Worm (Caenorhabditis elegans) whole organism, L4/young adult: ENCODE results near the gene phf-33.

Experiments
- W03F9.2 ChIP-seq: fragments of 150-350 bp; optimal IDR thresholded peaks from 2 replicates; lab custom pipeline; 2014; ENCODE audit warnings: missing biosample characterization, missing genetic modification characterization
- dao-5 ChIP-seq: sonication (generic microtip); optimal IDR thresholded peaks from 2 replicates; lab custom pipeline; 2016; ENCODE audit warnings: missing genotype, missing genetic modification characterization, moderate library complexity, missing compliant biosample characterization
- him-1 ChIP-seq: sonication (generic microtip); optimal IDR thresholded peaks from 2 replicates; lab custom pipeline; 2016; ENCODE audit warnings: missing genotype, missing genetic modification reagents, missing genetic modification characterization, missing compliant biosample characterization

The phf-33 gene

DNA sequence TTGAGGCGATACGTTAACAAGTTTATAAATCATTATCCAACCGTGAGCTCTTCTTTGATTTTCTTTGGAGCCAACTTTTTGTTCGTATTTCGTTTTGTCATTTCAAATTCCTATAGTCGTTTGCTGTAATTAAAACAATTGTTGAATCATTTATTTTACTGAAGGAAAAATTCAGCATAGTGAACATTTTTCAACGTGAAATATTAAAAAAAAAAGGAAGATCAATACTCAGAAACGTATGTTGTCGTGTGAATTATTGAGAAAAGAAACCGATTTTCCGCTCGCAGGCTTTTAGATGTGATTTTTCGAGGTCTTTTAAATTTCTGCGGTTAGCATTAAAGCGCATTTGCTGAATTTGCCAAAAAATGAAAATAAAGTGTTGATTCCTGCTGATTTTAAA lies at the start of gene phf-33:
Gene phf-33, minus strand, starts transcription at position 101 of the 400 bp plus-strand sequence.
- TF ChIP-seq dao-5 (tag; lab: Kevin White, UChicago) (no peak), him-1 (tag; lab: Kevin White, UChicago) (no peak), W03F9.2 (tag; lab: Kevin White, UChicago) (no peak)

DNA sequence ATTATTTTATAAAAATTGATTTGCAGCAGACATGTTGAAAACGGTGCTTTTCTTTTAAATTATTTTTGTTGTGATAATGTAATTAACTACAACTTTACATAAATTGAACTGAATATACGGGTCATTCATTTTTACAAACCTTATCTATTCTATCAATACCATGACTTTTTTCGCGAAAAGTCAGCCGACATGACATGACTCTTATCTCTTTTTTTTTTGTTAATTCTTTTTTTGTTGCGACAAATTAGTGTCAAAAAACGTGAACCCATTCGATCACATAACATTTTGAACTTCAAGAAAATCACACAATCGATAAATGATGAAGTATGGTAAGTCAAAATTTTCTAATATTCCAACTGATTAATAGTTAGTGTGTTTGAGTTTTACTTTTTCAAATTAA lies 49.3 kb upstream of the phf-33 start, which contains the start of gene sir-2.2:
Gene sir-2.2, plus strand, starts transcription at position 34 of the 400 bp plus-strand sequence.
- TF ChIP-seq W03F9.2 (tag; lab: Kevin White, UChicago) (no peak), dao-5 (tag; lab: Kevin White, UChicago) (no peak), him-1 (tag; lab: Kevin White, UChicago) (no peak)

DNA sequence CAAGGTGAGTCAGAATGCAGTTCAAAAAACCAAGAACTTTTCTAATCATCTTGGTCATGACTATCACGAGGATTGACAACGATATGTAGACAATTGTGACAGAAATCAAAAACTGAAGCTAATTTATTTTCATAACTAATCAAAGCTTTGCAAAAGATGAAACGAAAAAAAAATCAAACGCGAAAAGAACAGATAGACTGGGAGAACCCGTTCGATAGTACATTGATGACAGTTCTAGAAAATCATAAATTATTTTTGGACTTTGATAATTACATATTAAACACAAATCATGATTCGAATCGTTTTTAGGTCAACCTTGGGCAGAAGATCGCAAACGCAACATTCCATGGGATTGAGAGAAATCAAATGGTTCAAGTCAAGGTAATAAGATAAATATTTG lies 46.3 kb upstream of the phf-33 start:
- no peak for TF ChIP-seq dao-5 (tag; lab: Kevin White, UChicago)
- TF ChIP-seq him-1 (tag; lab: Kevin White, UChicago), result no peak
- TF ChIP-seq W03F9.2 (tag; lab: Kevin White, UChicago), result no peak

DNA sequence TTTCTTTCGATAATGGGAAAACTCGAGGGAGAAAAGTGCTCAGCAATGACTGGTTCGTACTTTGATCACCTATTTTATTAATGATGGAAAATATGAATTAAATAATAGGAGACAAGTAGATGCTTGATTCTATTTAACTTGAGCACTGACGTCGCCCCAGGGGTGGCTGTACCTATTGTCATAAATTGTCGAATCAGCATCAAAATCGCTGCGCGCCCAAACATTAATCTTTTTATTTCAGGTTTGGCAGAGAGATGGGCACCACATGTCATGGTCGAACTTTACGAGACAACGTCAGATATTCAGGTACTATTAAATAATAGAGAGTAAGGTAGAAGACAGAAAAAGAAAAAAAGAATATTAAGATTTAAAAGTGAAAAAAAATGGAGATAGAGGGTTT lies 45.5 kb upstream of the phf-33 start:
- TF ChIP-seq him-1 (tag; lab: Kevin White, UChicago) (no peak), W03F9.2 (tag; lab: Kevin White, UChicago) (no peak), dao-5 (tag; lab: Kevin White, UChicago) (no peak)

DNA sequence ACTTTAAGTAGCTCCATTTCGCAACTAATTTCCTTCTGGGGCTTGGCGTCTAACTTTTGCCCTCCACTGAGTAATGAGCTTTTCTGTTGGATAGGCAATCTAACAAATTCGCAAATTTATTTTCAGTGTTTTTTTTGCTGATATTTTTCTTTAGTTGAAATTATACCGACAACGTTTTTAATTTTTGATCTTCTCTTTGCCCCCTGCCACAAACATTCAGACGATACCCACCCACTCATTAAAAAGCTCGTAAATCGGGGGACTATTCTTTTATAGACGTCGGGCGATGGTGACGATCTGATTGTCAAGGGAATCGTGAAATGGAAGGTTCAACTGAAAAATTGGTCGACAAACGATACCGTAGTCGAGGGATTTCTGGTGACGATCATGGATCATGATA lies 44.9 kb upstream of the phf-33 start:
- TF ChIP-seq him-1 (tag; lab: Kevin White, UChicago) (no peak), W03F9.2 (tag; lab: Kevin White, UChicago) (no peak), dao-5 (tag; lab: Kevin White, UChicago) (no peak)

DNA sequence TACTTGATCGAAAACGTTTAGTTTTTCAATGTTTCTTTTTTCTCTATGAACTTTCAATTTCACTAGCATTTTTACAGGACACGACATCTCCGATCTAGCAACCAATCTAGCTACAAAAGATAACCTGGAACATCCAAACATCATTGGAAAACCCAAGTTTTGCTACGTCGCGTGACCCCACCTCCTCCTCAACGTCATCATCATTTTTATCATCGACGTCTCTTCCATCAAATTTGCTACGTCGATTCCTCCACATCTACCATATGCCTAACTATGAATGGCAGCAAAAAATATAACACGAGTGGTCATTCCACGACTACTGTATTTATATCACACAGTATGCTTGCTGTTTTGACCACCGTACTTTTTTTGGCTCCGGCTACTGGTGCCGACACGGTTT lies 44.1 kb upstream of the phf-33 start, which contains the start of gene F46G10.2:
Gene F46G10.2, plus strand, starts transcription at position 78 of the 400 bp plus-strand sequence.
- TF ChIP-seq him-1 (tag; lab: Kevin White, UChicago), result no peak
- TF ChIP-seq dao-5 (tag; lab: Kevin White, UChicago), result no peak
- no peak for TF ChIP-seq W03F9.2 (tag; lab: Kevin White, UChicago)

DNA sequence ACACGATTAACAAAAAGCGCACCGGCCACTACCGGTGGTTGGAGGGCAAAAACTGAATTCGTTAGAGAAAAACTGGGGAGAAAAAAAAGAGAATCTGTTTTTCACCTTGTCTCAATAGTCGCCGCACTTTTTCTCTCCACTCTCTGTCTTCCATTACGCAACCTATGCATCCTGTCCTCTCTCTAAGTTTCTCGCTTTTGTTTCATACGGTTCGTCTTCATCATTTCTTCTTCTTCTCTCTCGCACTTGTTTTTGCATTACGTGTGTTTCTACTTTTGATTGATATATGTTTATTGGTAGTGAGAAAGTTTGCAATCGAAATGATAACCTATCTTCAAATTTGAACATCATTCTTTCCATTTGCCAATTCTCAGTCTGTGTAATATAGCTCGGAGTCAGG lies 41.8 kb upstream of the phf-33 start:
- TF ChIP-seq W03F9.2 (tag; lab: Kevin White, UChicago) (no peak), him-1 (tag; lab: Kevin White, UChicago) (no peak), dao-5 (tag; lab: Kevin White, UChicago) (no peak)

DNA sequence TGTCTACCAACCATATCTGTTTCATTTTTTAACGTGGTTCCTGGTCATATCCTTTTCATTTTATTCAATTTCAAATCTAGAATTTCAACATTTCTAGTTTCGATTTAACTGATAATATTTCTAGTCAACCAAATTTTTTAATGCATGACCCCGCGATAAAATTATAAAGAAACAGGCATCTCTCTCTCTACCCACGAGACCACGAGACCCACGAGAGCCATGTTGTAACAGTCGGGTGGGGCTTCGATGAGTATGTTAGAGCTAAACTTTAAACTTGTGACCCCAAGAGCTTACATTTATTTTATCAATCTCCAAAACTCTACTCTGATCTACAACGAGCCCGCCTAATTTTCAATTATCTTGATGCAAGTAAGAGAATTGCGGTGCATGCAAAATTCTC lies 39.5 kb upstream of the phf-33 start:
- no peak for TF ChIP-seq him-1 (tag; lab: Kevin White, UChicago)
- TF ChIP-seq dao-5 (tag; lab: Kevin White, UChicago), result no peak
- TF ChIP-seq W03F9.2 (tag; lab: Kevin White, UChicago), result no peak

DNA sequence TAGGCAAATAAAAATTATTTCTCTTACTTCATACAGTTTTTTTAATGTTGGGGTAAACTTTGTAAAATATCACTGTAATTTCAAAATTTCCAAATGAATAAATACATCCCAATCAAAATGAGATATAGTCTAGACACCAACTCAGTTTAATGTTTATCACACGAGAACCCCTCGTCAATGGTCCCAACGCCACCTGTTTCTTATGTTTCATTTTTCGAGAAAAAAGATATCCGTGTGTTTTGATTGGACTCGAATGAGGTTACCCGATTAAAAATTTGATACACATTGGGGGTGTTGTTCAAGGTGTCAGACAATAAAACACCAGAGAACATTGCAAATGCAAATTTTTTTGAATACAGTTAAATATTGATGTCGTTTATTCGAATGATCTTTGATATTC lies 38.8 kb upstream of the phf-33 start:
- TF ChIP-seq dao-5 (tag; lab: Kevin White, UChicago), result no peak
- TF ChIP-seq W03F9.2 (tag; lab: Kevin White, UChicago), result no peak
- no peak for TF ChIP-seq him-1 (tag; lab: Kevin White, UChicago)

DNA sequence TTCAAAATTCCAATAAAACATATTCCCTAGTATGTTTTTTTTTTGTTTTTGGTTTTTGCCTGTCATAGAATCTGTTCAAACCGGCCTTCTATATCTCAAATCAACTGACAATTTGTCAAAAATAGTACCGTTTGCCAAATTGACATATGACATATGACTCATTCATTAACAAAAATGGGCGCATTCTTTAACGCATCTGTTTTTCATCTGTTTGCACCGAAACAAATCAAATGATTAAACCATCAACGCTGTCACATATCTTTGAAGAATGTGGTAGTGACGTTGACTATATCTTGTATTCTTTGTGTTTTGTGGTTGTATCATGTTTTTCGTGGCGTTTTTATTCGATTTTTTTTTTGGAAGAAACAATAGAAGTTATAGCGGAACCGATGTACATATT lies 36.3 kb upstream of the phf-33 start:
- TF ChIP-seq dao-5 (tag; lab: Kevin White, UChicago) (no peak), W03F9.2 (tag; lab: Kevin White, UChicago) (no peak), him-1 (tag; lab: Kevin White, UChicago) (no peak)

DNA sequence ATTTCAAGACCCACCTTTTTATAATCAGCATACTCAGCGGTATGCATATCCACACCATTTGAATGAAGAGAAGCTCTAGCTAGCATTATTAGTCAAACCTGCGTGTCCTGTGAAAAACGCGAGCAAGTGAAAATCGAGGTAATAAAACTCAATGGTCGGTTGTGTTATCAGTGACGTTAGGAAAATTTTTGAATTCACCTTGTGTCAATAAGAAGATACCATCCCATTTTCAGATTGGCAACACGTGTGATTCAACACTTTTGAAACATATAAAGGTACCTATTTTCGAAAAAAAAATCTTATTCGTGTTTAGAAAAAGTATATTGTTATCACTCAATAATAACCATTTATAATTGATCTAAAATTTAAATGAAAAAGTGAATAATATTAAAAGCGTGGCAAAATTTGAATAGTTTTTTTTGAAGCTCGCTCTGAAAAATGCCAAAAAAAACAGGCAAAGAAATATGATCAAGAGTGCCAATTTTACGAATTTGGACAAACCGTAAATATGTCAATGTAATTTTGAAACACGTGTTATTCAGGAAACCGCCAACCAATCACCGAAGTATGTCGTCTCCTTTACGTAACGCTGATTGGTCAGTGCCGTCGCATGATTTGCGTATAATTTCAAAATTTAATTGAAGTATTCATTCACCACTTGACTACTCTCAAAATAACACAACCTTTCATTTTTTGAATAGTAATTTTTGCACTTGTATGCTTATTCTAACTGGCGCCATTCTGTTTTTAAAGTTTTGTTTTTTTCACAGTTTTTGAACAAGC lies 33.1 kb upstream of the phf-33 start, which contains the start of gene F46G10.1:
Gene F46G10.1, minus strand, starts transcription at position 115 of the 783 bp plus-strand sequence.
- no peak for TF ChIP-seq W03F9.2 (tag; lab: Kevin White, UChicago)
- TF ChIP-seq him-1 (tag; lab: Kevin White, UChicago), result no peak
- TF ChIP-seq dao-5 (tag; lab: Kevin White, UChicago), result no peak

DNA sequence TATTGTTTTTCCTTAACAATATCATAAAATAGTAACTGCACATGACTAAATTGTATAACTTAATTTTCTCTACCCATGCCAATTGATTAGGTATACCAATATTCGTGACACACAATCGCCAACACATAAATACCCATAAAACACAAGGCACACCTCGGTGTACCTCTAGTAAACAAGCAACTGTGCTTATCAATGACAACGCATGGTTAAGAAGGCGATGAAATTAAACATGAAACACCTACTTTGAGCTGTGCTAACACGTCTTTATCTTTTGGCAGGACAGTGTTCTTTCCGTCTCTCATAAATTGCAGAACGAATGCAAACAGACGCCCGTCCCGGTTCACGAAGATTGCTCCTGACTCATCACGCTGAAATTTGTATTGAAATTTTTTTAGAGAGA lies 32.0 kb upstream of the phf-33 start:
- TF ChIP-seq W03F9.2 (tag; lab: Kevin White, UChicago), result no peak

DNA sequence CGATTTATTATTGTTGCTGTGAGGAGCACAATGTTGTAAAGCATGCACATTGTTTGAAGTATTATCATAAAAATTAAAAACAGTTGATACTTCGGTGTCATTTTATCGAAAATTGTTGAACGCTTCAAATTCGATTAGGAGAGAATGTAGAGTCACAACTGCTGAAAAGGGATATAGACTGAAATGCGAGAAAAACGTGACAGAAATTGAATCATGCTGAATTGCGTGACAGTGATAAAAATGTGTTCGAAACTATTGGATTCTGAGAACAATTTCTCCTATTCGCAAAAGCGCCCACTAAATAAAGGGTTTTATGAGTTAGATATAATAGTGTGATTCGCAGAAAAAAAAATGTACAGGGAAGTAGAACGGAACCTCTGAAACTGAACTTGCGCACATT lies 30.0 kb upstream of the phf-33 start, which contains the start of gene srxa-8:
Gene srxa-8, minus strand, starts transcription at position 101 of the 400 bp plus-strand sequence.
- TF ChIP-seq him-1 (tag; lab: Kevin White, UChicago) (no peak), W03F9.2 (tag; lab: Kevin White, UChicago) (no peak), dao-5 (tag; lab: Kevin White, UChicago) (no peak)

DNA sequence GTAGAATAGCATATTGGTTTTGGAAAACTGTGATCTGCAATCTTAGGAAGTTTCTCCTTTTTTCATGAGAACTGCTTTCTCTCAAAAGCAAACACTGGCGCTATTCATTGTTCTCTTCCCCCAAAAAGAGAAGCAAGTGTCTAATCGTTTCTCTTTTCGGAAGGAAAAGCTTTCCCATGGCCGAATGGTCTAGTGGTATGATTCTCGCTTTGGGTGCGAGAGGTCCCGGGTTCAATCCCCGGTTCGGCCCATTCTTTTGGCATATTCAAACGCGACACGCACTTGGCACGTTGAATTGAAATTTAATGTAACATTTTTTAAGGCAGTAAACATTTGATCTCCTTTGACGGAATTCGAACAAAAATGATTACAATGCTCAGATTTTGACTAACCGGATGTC lies 29.1 kb upstream of the phf-33 start:
- TF ChIP-seq him-1 (tag; lab: Kevin White, UChicago), result no peak
- no peak for TF ChIP-seq dao-5 (tag; lab: Kevin White, UChicago)
- no peak for TF ChIP-seq W03F9.2 (tag; lab: Kevin White, UChicago)
